Worm (Caenorhabditis elegans): ENCODE results near the gene W03B1.5.
"Not testable (repeated sequence)": the region's sequence is repeated elsewhere in the genome, so short reads cannot be mapped to it uniquely, and the experiment has no call there.

W03B1.5 gene

DNA sequence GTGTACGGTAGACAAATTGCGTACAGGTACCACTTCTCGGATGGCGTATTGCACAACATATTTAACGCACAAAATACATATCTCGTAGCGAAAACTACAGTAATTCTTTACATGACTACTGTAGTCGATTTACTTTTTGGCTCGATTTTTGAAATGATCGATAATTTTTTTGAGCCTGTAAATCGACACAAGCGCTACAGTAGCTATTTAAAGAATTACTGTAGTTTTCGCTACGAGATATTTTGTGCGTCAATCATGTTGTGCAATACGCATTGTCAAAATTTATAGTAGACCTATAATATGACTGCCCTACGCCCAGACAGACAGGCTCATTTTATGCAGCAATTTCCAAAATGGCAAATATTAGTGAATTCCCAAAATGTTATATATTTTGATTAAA is at the start of gene W03B1.5:
TSS of gene W03B1.5 (plus strand) at position 301 of the 400 bp plus-strand sequence.
- TF ChIP-seq ceh-2 (tag; optimal IDR thresholded peaks at IDR 0.05); elt-2 (tag; optimal IDR thresholded peaks at IDR 0.05); pag-3 (tag; optimal IDR thresholded peaks at IDR 0.05; ENCODE audit: borderline replicate concordance): not testable (repeated sequence)

DNA sequence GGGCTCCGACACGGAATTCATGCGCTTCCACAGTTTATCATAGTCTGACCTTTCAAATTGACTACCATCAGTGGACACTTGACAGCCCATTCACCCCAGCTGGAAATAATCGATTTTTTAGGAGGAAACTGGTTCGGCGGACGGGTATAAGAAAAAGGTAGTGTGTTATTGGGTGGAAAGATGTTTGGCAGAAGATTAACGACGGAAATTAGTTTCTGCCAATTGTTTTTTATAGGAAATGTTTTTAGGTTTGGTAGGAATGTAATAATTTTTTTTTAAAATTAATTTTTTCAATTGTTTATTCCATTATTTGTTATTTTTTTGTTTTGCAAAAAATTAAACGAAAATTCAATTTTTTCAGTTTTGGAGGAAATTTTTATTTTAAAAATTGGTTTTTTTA is 49.3 kb upstream of the W03B1.5 start, which contains the start of gene F15E6.9:
TSS of gene F15E6.9 (minus strand) at position 101 of the 400 bp plus-strand sequence.
- no peak for TF ChIP-seq sdc-2 (tag; optimal IDR thresholded peaks at IDR 0.05)
- TF ChIP-seq ref-2 (tag; optimal IDR thresholded peaks at IDR 0.05) = no peak
- TF ChIP-seq K02D7.2 (tag; optimal IDR thresholded peaks at IDR 0.05) = no peak
- TF ChIP-seq ztf-16 (tag; optimal IDR thresholded peaks at IDR 0.05) = no peak
- no peak for TF ChIP-seq ets-4 (tag; optimal IDR thresholded peaks at IDR 0.05)
- TF ChIP-seq ceh-9 (tag; optimal IDR thresholded peaks at IDR 0.05) = no peak
- no peak for TF ChIP-seq nhr-232 (tag; optimal IDR thresholded peaks at IDR 0.05)
- TF ChIP-seq pros-1 (tag; optimal IDR thresholded peaks at IDR 0.05) = no peak
- TF ChIP-seq ceh-30 (tag; optimal IDR thresholded peaks at IDR 0.05) = no peak
- no peak for TF ChIP-seq gmeb-2 (tag; optimal IDR thresholded peaks at IDR 0.05)
- TF ChIP-seq syd-9 (tag; optimal IDR thresholded peaks at IDR 0.05) = no peak
- no peak for TF ChIP-seq ahr-1 (tag; optimal IDR thresholded peaks at IDR 0.05)
- TF ChIP-seq hlh-15 (tag; optimal IDR thresholded peaks at IDR 0.05) = no peak
- no peak for TF ChIP-seq ceh-48 (tag; optimal IDR thresholded peaks at IDR 0.05)
- TF ChIP-seq ceh-45 (GFP tag; IDR thresholded peaks at IDR 0.05) = no peak
- TF ChIP-seq eyg-1 (tag; optimal IDR thresholded peaks at IDR 0.05) = no peak
- no peak for TF ChIP-seq pax-1 (tag; optimal IDR thresholded peaks at IDR 0.05)
- no peak for TF ChIP-seq madf-2 (tag; optimal IDR thresholded peaks at IDR 0.05)
- TF ChIP-seq ceh-34 (tag; optimal IDR thresholded peaks at IDR 0.05) = no peak

DNA sequence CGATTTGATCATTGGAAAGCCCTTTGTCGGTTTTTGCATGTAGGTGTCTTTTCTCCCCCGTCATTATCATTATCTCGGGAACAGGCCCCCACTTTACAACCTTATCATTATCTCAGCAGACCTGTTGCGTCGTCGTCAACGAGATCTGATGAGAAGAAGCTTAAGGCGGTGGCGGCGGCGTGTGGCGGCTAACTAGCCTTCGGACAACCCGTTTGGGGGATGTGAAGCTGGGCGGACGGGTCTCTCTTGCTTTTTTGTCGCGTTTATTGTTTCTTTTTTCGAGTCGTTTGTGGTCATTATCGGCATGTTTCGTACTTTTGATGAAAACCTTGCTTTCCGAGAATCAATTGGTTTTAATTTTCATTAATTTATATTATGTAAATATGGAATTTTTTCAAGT is 48.3 kb upstream of the W03B1.5 start:
- TF ChIP-seq lin-11 (tag; optimal IDR thresholded peaks at IDR 0.05) = no peak
- no peak for TF ChIP-seq ceh-6 (GFP tag; optimal IDR thresholded peaks at IDR 0.05)
- no peak for TF ChIP-seq ceh-45 (GFP tag; IDR thresholded peaks at IDR 0.05)

DNA sequence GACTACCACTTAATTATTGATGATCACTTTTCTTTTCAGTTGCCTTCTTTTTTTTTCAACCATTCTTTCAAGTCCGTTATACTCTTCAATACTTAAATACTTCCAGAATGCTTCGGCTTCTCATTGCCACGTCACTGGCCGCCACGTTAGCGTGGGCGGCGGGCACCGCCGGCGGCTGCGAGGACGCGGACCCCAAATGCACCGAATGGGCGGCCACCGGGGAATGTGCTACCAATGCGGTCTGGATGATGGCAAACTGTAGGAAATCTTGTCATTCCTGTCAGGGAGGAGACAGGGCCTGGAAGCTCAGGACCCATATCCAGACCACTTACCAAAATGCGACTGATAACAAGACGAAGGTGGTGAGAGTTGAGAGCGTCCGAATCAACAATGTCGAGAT is 47.0 kb upstream of the W03B1.5 start, which contains the start of gene lgc-22:
TSS of gene lgc-22 (plus strand) at position 105 of the 400 bp plus-strand sequence.
- no peak for TF ChIP-seq ets-4 (tag; optimal IDR thresholded peaks at IDR 0.05)
- no peak for TF ChIP-seq sox-4 (tag; optimal IDR thresholded peaks at IDR 0.05)

DNA sequence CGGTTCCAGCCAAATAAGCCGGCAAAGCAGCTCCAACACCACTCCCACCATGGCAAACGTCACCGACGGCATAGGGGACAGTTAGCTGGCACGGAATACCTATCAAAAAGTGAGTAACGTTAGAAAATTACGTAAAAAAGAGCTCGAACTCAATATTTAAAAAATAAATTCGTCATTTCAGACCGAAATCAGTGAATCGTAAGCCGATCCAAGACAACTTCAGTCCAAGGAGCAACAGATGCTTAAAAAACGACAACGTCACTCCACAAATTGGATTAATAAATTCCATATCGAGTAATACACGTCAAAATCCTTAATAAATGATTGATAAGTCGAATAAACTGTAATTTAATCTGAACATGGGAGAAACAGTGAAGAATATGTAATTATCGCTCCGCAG is 41.9 kb upstream of the W03B1.5 start:
- TF ChIP-seq tbx-2 (tag; optimal IDR thresholded peaks at IDR 0.05) (no peak), hlh-13 (GFP tag; optimal IDR thresholded peaks at IDR 0.05) (no peak), dmd-4 (tag; optimal IDR thresholded peaks at IDR 0.05; ENCODE audit: borderline replicate concordance) (no peak), gmeb-2 (tag; optimal IDR thresholded peaks at IDR 0.05) (no peak), sox-4 (tag; optimal IDR thresholded peaks at IDR 0.05) (no peak), unc-55 (GFP tag; optimal IDR thresholded peaks at IDR 0.05) (no peak), eyg-1 (tag; optimal IDR thresholded peaks at IDR 0.05) (no peak), pha-4 (tag; optimal IDR thresholded peaks at IDR 0.05) (no peak), F13H6.1 (tag; optimal IDR thresholded peaks at IDR 0.05) (no peak), unc-86 (tag; optimal IDR thresholded peaks at IDR 0.05) (no peak), ceh-34 (tag; optimal IDR thresholded peaks at IDR 0.05) (no peak), sdc-2 (tag; optimal IDR thresholded peaks at IDR 0.05) (no peak), ama-1 (optimal IDR thresholded peaks at IDR 0.05) (no peak), pros-1 (tag; optimal IDR thresholded peaks at IDR 0.05) (no peak)

Data from whole organism, late embryonic.